Worm (Caenorhabditis elegans) whole organism, young adult: ENCODE data around the gene F49C5.11.

Experiments used
- B0261.1 ChIP-seq: sonication (generic microtip); optimal IDR thresholded peaks from 2 replicates; lab custom pipeline; 2016; ENCODE audit warnings: mild to moderate bottlenecking, missing genetic modification characterization, moderate library complexity, missing compliant biosample characterization
- Y53F4B.3 ChIP-seq: fragments of 200-800 bp; sonication (Bioruptor generic); IDR thresholded peaks from 2 replicates; pipeline ENCODE4 v1.3.6; 2022; ENCODE audit warnings: missing genetic modification reagents, missing genetic modification characterization, missing compliant biosample characterization
- athp-1 ChIP-seq: sonication (generic microtip); optimal IDR thresholded peaks from 2 replicates; lab custom pipeline; 2017; ENCODE audit warnings: mild to moderate bottlenecking, missing genetic modification characterization, missing compliant biosample characterization
- attf-5 ChIP-seq: fragments of 200-800 bp; sonication (Bioruptor generic); optimal IDR thresholded peaks from 2 replicates; lab custom pipeline; 2018; ENCODE audit warnings: mild to moderate bottlenecking, missing genetic modification characterization, missing compliant biosample characterization
- cebp-2 ChIP-seq: fragments of 200-800 bp; sonication (Bioruptor generic); IDR thresholded peaks from 2 replicates; pipeline ENCODE4 v1.3.6; 2022; ENCODE audit warnings: missing genetic modification characterization, missing compliant biosample characterization
- dpl-1 ChIP-seq: fragments of 150-350 bp; optimal IDR thresholded peaks from 2 replicates; lab custom pipeline; 2014; ENCODE audit warnings: missing biosample characterization, missing genetic modification reagents, missing genetic modification characterization
- hsf-1 ChIP-seq: fragments of 200-800 bp; sonication (Bioruptor generic); IDR thresholded peaks from 2 replicates; pipeline ENCODE4 v1.3.6; 2022; ENCODE audit warnings: missing genetic modification reagents, missing genetic modification characterization, missing compliant biosample characterization
- nfya-1 ChIP-seq: sonication (generic microtip); optimal IDR thresholded peaks from 2 replicates; lab custom pipeline; 2017; ENCODE audit warnings: antibody characterized with exemption, missing compliant biosample characterization, missing genetic modification characterization, borderline replicate concordance; ENCODE audit not compliant: insufficient read depth
- pha-4 ChIP-seq: fragments of 150-350 bp; sonication (generic microtip); optimal IDR thresholded peaks from 2 replicates; lab custom pipeline; 2014; ENCODE audit warnings: missing biosample characterization, missing genetic modification reagents, missing genetic modification characterization

- TF ChIP-seq attf-5 (GFP tag; lab: Kevin White, UChicago) = no peak
- no peak for TF ChIP-seq athp-1 (tag; lab: Kevin White, UChicago)
- TF ChIP-seq cebp-2 (GFP tag; lab: Robert Waterston, UW) = no peak
- TF ChIP-seq pha-4 (tag; lab: Kevin White, UChicago) = no peak
- TF ChIP-seq nfya-1 (tag; lab: Kevin White, UChicago) = no peak
- TF ChIP-seq Y53F4B.3 (GFP tag; lab: Robert Waterston, UW) = no peak
- no peak for TF ChIP-seq B0261.1 (tag; lab: Kevin White, UChicago)
- TF ChIP-seq dpl-1 (GFP tag; lab: Kevin White, UChicago) = no peak
- no peak for TF ChIP-seq hsf-1 (GFP tag; lab: Robert Waterston, UW)
Measured at ce11 chrII:12550940-12551339, 4.7 kb upstream of the F49C5.11 start.
